Worm (Caenorhabditis elegans) whole organism, L3 larva: Measurements from ENCODE around the gene C50F7.6.

Experiments used
- R02D3.7 ChIP-seq: fragments of 150-350 bp; optimal IDR thresholded peaks from 2 replicates; lab custom pipeline; 2014; ENCODE audit warnings: missing biosample characterization, missing genetic modification characterization
- ZK546.5 ChIP-seq: sonication (generic microtip); optimal IDR thresholded peaks from 2 replicates; lab custom pipeline; 2017; ENCODE audit warnings: missing biosample characterization, missing genetic modification characterization
- aly-2 ChIP-seq: fragments of 150-350 bp; optimal IDR thresholded peaks from 2 replicates; lab custom pipeline; 2014; ENCODE audit warnings: missing biosample characterization, missing genetic modification characterization
- ama-1 ChIP-seq: fragments of 150-350 bp; optimal IDR thresholded peaks from 2 replicates; lab custom pipeline; 2018
- ceh-16 ChIP-seq: sonication (generic microtip); optimal IDR thresholded peaks from 2 replicates; lab custom pipeline; 2017; ENCODE audit warnings: missing biosample characterization, missing genetic modification characterization
- ceh-82 ChIP-seq: fragments of 150-350 bp; optimal IDR thresholded peaks from 2 replicates; lab custom pipeline; 2014; ENCODE audit warnings: missing biosample characterization, missing genetic modification characterization
- ceh-9 ChIP-seq: sonication (generic microtip); optimal IDR thresholded peaks from 2 replicates; lab custom pipeline; 2018; ENCODE audit warnings: missing biosample characterization, missing genetic modification characterization
- daf-12 ChIP-seq: fragments of 150-350 bp; optimal IDR thresholded peaks from 2 replicates; lab custom pipeline; 2014; ENCODE audit warnings: missing biosample characterization, missing genetic modification reagents, missing genetic modification characterization
- egl-27 ChIP-seq: sonication (generic microtip); optimal IDR thresholded peaks from 4 replicates; lab custom pipeline; 2017; ENCODE audit warnings: missing biosample characterization, missing genetic modification reagents, missing genetic modification characterization
- egl-5 ChIP-seq: fragments of 150-350 bp; optimal IDR thresholded peaks from 2 replicates; lab custom pipeline; 2017; ENCODE audit warnings: missing biosample characterization, missing genetic modification reagents, missing genetic modification characterization, inconsistent platforms
- elt-3 ChIP-seq, 3 experiments: fragments of 150-350 bp in 1 of 3; sonication (generic microtip) in 2 of 3; optimal IDR thresholded peaks; 2 replicates in 2 of 3; 4 replicates in 1 of 3; lab custom pipeline; 2014 to 2017; ENCODE audit warnings: missing biosample characterization in 3 of 3, missing genetic modification characterization in 3 of 3
- eor-1 ChIP-seq, 2 experiments: fragments of 150-350 bp; optimal IDR thresholded peaks; 2 replicates each; lab custom pipeline; 2014 to 2018; ENCODE audit warnings: missing biosample characterization in 2 of 2, missing genetic modification characterization in 2 of 2
- fkh-10 ChIP-seq: sonication (generic microtip); optimal IDR thresholded peaks from 2 replicates; lab custom pipeline; 2017; ENCODE audit warnings: missing biosample characterization, missing genetic modification reagents, missing genetic modification characterization
- fkh-2 ChIP-seq: fragments of 150-350 bp; optimal IDR thresholded peaks from 2 replicates; lab custom pipeline; 2014; ENCODE audit warnings: missing biosample characterization, missing genetic modification reagents, missing genetic modification characterization
- fos-1 ChIP-seq: fragments of 150-350 bp; optimal IDR thresholded peaks from 2 replicates; lab custom pipeline; 2014; ENCODE audit warnings: missing biosample characterization, missing genetic modification characterization
- jun-1 ChIP-seq: fragments of 150-350 bp; optimal IDR thresholded peaks from 2 replicates; lab custom pipeline; 2014; ENCODE audit warnings: missing biosample characterization, missing genetic modification reagents, missing genetic modification characterization
- lin-15B ChIP-seq: fragments of 150-350 bp; optimal IDR thresholded peaks from 2 replicates; lab custom pipeline; 2014; ENCODE audit warnings: missing biosample characterization, missing genetic modification characterization
- lin-39 ChIP-seq: fragments of 150-350 bp; optimal IDR thresholded peaks from 2 replicates; lab custom pipeline; 2018; ENCODE audit warnings: missing biosample characterization, missing genetic modification reagents, missing genetic modification characterization
- lsy-12 ChIP-seq: sonication (generic microtip); optimal IDR thresholded peaks from 2 replicates; lab custom pipeline; 2016; ENCODE audit warnings: mild to moderate bottlenecking, missing genetic modification characterization, missing compliant biosample characterization
- mdl-1 ChIP-seq: fragments of 150-350 bp; optimal IDR thresholded peaks from 2 replicates; lab custom pipeline; 2014; ENCODE audit warnings: missing biosample characterization, missing genetic modification characterization
- mml-1 ChIP-seq: fragments of 150-350 bp; sonication (generic microtip); optimal IDR thresholded peaks from 3 replicates; lab custom pipeline; 2014; ENCODE audit warnings: missing biosample characterization, missing genetic modification characterization
- nfya-1 ChIP-seq: sonication (generic microtip); optimal IDR thresholded peaks from 2 replicates; lab custom pipeline; 2017; ENCODE audit warnings: missing genetic modification characterization, mild to moderate bottlenecking, missing compliant biosample characterization, antibody characterized with exemption, moderate library complexity; ENCODE audit not compliant: insufficient read depth
- nhr-11 ChIP-seq: fragments of 150-350 bp; optimal IDR thresholded peaks from 2 replicates; lab custom pipeline; 2014; ENCODE audit warnings: missing biosample characterization, missing genetic modification characterization
- nhr-23 ChIP-seq: fragments of 150-350 bp; optimal IDR thresholded peaks from 2 replicates; lab custom pipeline; 2014; ENCODE audit warnings: missing biosample characterization, missing genetic modification reagents, missing genetic modification characterization
- nhr-237 ChIP-seq: fragments of 150-350 bp; optimal IDR thresholded peaks from 2 replicates; lab custom pipeline; 2014; ENCODE audit warnings: missing biosample characterization, missing genetic modification characterization
- nhr-25 ChIP-seq: sonication (generic microtip); optimal IDR thresholded peaks from 2 replicates; lab custom pipeline; 2017; ENCODE audit warnings: missing biosample characterization, missing genetic modification characterization
- nhr-28 ChIP-seq: fragments of 150-350 bp; optimal IDR thresholded peaks from 2 replicates; lab custom pipeline; 2014; ENCODE audit warnings: missing biosample characterization, missing genetic modification characterization
- nhr-43 ChIP-seq: sonication (generic microtip); optimal IDR thresholded peaks from 2 replicates; lab custom pipeline; 2016; ENCODE audit warnings: mild to moderate bottlenecking, missing genetic modification characterization, missing compliant biosample characterization; ENCODE audit not compliant: poor library complexity, severe bottlenecking
- nhr-67 ChIP-seq: fragments of 150-350 bp; optimal IDR thresholded peaks from 2 replicates; lab custom pipeline; 2014; ENCODE audit warnings: missing biosample characterization, missing genetic modification characterization
- nhr-76 ChIP-seq: fragments of 150-350 bp; sonication (generic microtip); optimal IDR thresholded peaks from 5 replicates; lab custom pipeline; 2014; ENCODE audit warnings: missing biosample characterization, missing genetic modification characterization
- nhr-77 ChIP-seq: fragments of 150-350 bp; optimal IDR thresholded peaks from 2 replicates; lab custom pipeline; 2014; ENCODE audit warnings: missing biosample characterization, missing genetic modification characterization
- pha-4 ChIP-seq: fragments of 150-350 bp; optimal IDR thresholded peaks from 2 replicates; lab custom pipeline; 2014; ENCODE audit warnings: missing biosample characterization, missing genetic modification reagents, missing genetic modification characterization
- pqm-1 ChIP-seq: fragments of 150-350 bp; optimal IDR thresholded peaks from 2 replicates; lab custom pipeline; 2017; ENCODE audit warnings: missing biosample characterization, missing genetic modification characterization, inconsistent platforms
- sea-2 ChIP-seq: fragments of 150-350 bp; sonication (generic microtip); optimal IDR thresholded peaks from 4 replicates; lab custom pipeline; 2014; ENCODE audit warnings: missing biosample characterization, missing genetic modification reagents, missing genetic modification characterization
- skn-1 ChIP-seq: fragments of 150-350 bp; optimal IDR thresholded peaks from 2 replicates; lab custom pipeline; 2014; ENCODE audit warnings: missing biosample characterization, missing genetic modification characterization
- snpc-4 ChIP-seq: fragments of 150-350 bp; optimal IDR thresholded peaks from 2 replicates; lab custom pipeline; 2014; ENCODE audit warnings: missing biosample characterization, missing genetic modification characterization
- unc-39 ChIP-seq: sonication (generic microtip); optimal IDR thresholded peaks from 4 replicates; lab custom pipeline; 2017; ENCODE audit warnings: missing biosample characterization, missing genetic modification characterization
- zag-1 ChIP-seq: fragments of 150-350 bp; optimal IDR thresholded peaks from 2 replicates; lab custom pipeline; 2014; ENCODE audit warnings: missing biosample characterization, missing genetic modification characterization
- ztf-11 ChIP-seq: fragments of 150-350 bp; optimal IDR thresholded peaks from 2 replicates; lab custom pipeline; 2014; ENCODE audit warnings: missing biosample characterization, missing genetic modification characterization
- ztf-4 ChIP-seq: fragments of 150-350 bp; optimal IDR thresholded peaks from 2 replicates; lab custom pipeline; 2014; ENCODE audit warnings: missing biosample characterization, missing genetic modification characterization

Gene C50F7.6

DNA sequence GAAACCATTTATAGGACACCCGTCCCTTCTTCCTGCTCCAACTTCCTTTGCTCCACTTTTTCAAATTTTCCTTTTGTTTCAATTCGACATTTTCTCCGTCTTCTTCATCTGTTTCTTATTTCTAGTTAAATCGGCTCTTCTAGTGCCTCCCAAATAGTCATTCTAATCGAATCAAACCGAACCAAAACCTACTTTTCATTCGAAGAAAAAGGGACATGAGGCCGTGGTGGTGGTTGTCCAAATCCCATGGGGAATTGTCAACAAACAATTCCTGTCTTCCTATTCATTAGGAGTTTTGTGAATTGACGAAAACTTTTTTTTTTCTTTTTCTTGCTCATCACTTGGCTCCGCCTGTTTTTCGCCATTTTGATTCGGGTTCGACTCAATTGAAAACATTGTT, 13.6 kb upstream of the C50F7.6 start:
- no peak for TF ChIP-seq nhr-77 (tag; lab: Kevin White, UChicago)
- TF ChIP-seq daf-12, result no peak
- no peak for TF ChIP-seq nhr-43 (tag; lab: Kevin White, UChicago)
- TF ChIP-seq mdl-1, result no peak
- no peak for TF ChIP-seq nhr-76 (tag; lab: Kevin White, UChicago)
- TF ChIP-seq nhr-23, result no peak
- TF ChIP-seq ama-1 (lab: Kevin White, UChicago), result no peak
- no peak for TF ChIP-seq ZK546.5 (tag; lab: Kevin White, UChicago)
- no peak for TF ChIP-seq nhr-11 (tag; lab: Kevin White, UChicago)
- TF ChIP-seq pqm-1, result no peak
- TF ChIP-seq fos-1 (tag; lab: Kevin White, UChicago), result no peak
- TF ChIP-seq fkh-2, result no peak
- TF ChIP-seq, all 47 proteins: peak for 0

DNA sequence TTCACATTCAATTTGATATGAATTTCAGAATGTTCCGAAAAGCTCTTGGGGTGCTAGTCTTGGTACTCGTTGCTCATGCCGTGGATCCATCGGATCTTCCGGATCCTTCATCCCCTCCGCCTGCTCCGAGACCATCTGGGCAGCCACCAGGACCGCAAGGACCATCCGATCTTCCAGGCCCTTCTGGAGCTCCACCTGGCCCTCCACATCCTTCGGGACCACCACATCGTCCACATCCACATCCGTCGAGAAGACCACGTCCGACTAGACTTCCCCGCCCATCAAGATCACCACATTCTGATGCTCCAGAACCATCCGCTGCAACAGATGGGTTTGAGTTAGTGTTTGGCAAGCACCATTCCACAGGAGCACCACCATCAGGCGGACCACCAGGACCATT, 11.6 kb upstream of the C50F7.6 start, which contains the start of gene clx-1:
clx-1 (plus strand) TSS at position 30 of the 400 bp plus-strand sequence.
- TF ChIP-seq lin-39 (tag; lab: Kevin White, UChicago) (no peak), sea-2 (GFP tag; lab: Kevin White, UChicago) (no peak), egl-27 (tag; lab: Kevin White, UChicago) (no peak), nhr-43 (tag; lab: Kevin White, UChicago) (no peak), eor-1 (tag; optimal IDR thresholded peaks at IDR 0.05; lab: Kevin White, UChicago) (no peak), jun-1 (tag; lab: Kevin White, UChicago) (no peak), ztf-4 (tag; lab: Kevin White, UChicago) (no peak), fos-1 (tag; lab: Kevin White, UChicago) (no peak), nhr-237 (tag; lab: Kevin White, UChicago) (no peak), elt-3 (tag; optimal IDR thresholded peaks at IDR 0.05; lab: Kevin White, UChicago) (no peak), nhr-76 (tag; lab: Kevin White, UChicago) (no peak), mml-1 (tag; lab: Kevin White, UChicago) (no peak), lin-15B (no peak), nhr-25 (tag; lab: Kevin White, UChicago) (no peak), snpc-4 (no peak), mdl-1 (no peak), unc-39 (no peak), fkh-10 (GFP tag; lab: Kevin White, UChicago) (no peak)
- TF ChIP-seq, all 47 proteins: peak for 0

DNA sequence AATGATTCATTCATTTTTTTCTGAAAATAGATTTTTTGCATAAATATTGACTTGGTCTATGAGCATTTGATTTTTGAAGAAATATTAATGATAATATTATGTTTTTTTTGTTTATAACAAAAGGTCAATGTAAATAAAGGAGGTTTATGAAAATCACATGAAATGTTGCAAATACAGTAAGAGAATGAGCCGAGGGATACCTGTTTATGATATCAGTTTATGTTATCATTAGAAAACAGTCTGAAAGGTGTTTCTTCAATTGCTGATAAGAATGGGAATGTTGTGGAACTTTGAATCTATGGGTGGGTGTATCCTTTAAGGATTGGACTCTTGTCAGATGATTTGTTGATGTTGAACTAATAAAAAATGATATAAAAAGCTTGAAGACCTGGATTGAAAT, 11.2 kb upstream of the C50F7.6 start:
- TF ChIP-seq nhr-43 (tag; lab: Kevin White, UChicago) (no peak), sea-2 (GFP tag; lab: Kevin White, UChicago) (no peak), ztf-11 (tag; lab: Kevin White, UChicago) (no peak), nhr-76 (tag; lab: Kevin White, UChicago) (no peak), ama-1 (lab: Kevin White, UChicago) (no peak), daf-12 (no peak), egl-5 (tag; lab: Kevin White, UChicago) (no peak), fkh-10 (GFP tag; lab: Kevin White, UChicago) (no peak), lsy-12 (tag; lab: Kevin White, UChicago) (no peak), nhr-67 (no peak), nhr-77 (tag; lab: Kevin White, UChicago) (no peak), zag-1 (tag; lab: Kevin White, UChicago) (no peak), unc-39 (no peak), jun-1 (tag; lab: Kevin White, UChicago) (no peak), nfya-1 (tag; lab: Kevin White, UChicago) (no peak), fos-1 (tag; lab: Kevin White, UChicago) (no peak), pha-4 (tag; lab: Kevin White, UChicago) (no peak), aly-2 (no peak), mml-1 (tag; lab: Kevin White, UChicago) (no peak), ceh-9 (tag; lab: Kevin White, UChicago) (no peak)

DNA sequence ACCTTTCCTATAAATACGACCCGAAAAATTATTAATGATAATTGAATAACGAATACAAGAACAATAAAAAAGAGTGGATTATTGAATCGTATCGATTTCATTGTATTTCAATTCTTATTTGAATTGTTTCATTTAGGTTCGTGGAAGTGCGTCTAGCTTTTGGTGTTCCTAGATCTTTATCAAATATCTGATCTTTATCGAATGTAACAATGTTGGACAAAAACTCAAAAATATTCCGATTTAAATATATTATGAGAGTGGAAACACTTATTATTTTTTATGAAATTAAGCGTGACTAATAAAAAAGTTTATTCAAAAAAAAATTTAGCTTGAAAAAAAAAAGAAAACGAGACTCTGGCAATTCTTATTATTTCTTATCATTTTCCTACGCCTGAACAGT, 9.0 kb upstream of the C50F7.6 start, which contains the start of the genes C50F7.9 and C50F7.3:
C50F7.9 (minus strand) TSS at position 101 of the 400 bp plus-strand sequence.
C50F7.3 (plus strand) TSS at position 370 of the 400 bp plus-strand sequence.
- TF ChIP-seq unc-39, result no peak
- no peak for TF ChIP-seq eor-1 (tag; optimal IDR thresholded peaks at IDR 0.05; lab: Kevin White, UChicago)
- TF ChIP-seq nhr-76 (tag; lab: Kevin White, UChicago), result no peak
- TF ChIP-seq R02D3.7 (tag; lab: Kevin White, UChicago), result no peak
- no peak for TF ChIP-seq sea-2 (GFP tag; lab: Kevin White, UChicago)
- no peak for TF ChIP-seq nhr-237 (tag; lab: Kevin White, UChicago)
- no peak for TF ChIP-seq snpc-4
- TF ChIP-seq zag-1 (tag; lab: Kevin White, UChicago), result no peak
- TF ChIP-seq ceh-82 (tag; lab: Kevin White, UChicago), result no peak
- no peak for TF ChIP-seq lsy-12 (tag; lab: Kevin White, UChicago)
- no peak for TF ChIP-seq ZK546.5 (tag; lab: Kevin White, UChicago)
- TF ChIP-seq nhr-67, result no peak
- TF ChIP-seq daf-12, result no peak
- TF ChIP-seq skn-1, result no peak
- TF ChIP-seq nhr-23, result no peak
- no peak for TF ChIP-seq nhr-28 (tag; lab: Kevin White, UChicago)
- no peak for TF ChIP-seq lin-15B
- no peak for TF ChIP-seq fkh-10 (GFP tag; lab: Kevin White, UChicago)
- TF ChIP-seq ceh-16 (tag; lab: Kevin White, UChicago), result no peak
